Worm (Caenorhabditis elegans): ENCODE data around the gene popl-1.

DNA sequence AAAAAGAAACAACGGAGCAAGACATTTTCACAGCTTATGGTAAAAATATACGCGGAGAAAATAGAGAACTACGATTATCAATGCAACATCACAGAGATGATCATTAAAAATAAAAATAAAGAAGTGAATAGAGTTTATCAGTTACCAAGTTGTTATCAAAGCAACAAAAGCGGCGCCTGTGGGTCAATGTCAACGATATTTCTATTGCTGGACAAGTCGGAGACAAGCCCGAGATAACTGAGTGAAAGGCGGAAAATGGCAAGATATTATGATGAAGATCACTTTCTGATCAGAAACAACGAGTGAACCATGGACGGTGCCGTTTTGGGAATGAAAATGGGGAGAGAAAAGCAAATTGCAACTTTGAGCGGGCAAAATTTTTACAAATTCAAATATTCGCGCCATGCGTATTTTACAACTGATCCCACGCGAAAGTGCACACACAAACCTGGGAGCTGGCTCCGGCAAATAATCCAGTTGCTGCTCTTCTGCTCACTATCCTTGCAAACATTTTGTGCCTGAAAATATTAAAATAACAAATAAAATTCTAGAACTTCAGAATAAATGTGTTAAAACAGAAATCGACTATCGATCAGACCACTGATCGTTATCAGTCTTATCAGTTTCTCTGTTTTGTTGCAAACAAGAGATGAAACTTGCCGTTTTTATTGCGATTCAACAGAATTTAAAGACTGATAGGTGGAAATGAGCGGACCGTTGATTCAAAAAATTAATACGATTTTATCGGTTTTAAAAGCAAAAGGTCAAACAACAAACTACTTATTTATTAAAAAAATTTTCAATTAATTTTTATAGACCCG, 11.8 kb upstream of the popl-1 start, which contains the start of gene mel-32:
- peak; percentile 7 for TF ChIP-seq mep-1 (tag; optimal IDR thresholded peaks at IDR 0.05)
- no peak for TF ChIP-seq lin-39 (tag; optimal IDR thresholded peaks at IDR 0.05)
- no peak for TF ChIP-seq R02D3.7 (tag; optimal IDR thresholded peaks at IDR 0.05)
- peak; percentile 10; the same call in 1 of the 2 replicates for TF ChIP-seq lin-1 (GFP tag; IDR thresholded peaks at IDR 0.05)
- peak in 1 of 2 experiments; percentile 43 for TF ChIP-seq lsy-2 (tag; optimal IDR thresholded peaks at IDR 0.05)
- peak; percentile 65 for TF ChIP-seq dpl-1 (GFP tag; optimal IDR thresholded peaks at IDR 0.05)
- TF ChIP-seq unc-39 (tag; optimal IDR thresholded peaks at IDR 0.05): no peak
- TF ChIP-seq Y5F2A.4 (GFP tag; optimal IDR thresholded peaks at IDR 0.05): no peak
- TF ChIP-seq lin-13 (GFP tag; optimal IDR thresholded peaks at IDR 0.05): no peak
- no peak for TF ChIP-seq aly-2 (tag; optimal IDR thresholded peaks at IDR 0.05)

All from whole organism, L4 larva.